Fruit fly (Drosophila melanogaster) whole organism, prepupa: Measurements from ENCODE around the gene CG3104.

Source experiments
- Blimp-1 ChIP-seq: fragments of 200-800 bp; sonication (Bioruptor generic); optimal IDR thresholded peaks from 3 replicates; lab custom pipeline; 2017; ENCODE audit warnings: missing biosample characterization, missing genetic modification characterization, mild to moderate bottlenecking, moderate library complexity, missing genetic modification reagents
- CG10669 ChIP-seq: fragments of 200-800 bp; sonication (Bioruptor generic); optimal IDR thresholded peaks from 3 replicates; lab custom pipeline; 2018; ENCODE audit warnings: missing biosample characterization, mild to moderate bottlenecking, missing genetic modification characterization, moderate library complexity
- CG11294 ChIP-seq: fragments of 200-800 bp; sonication (Bioruptor generic); IDR thresholded peaks from 2 replicates; pipeline ENCODE4 v1.3.6; 2022; ENCODE audit warnings: missing biosample characterization, missing genetic modification characterization
- CG11762 ChIP-seq: fragments of 200-800 bp; sonication (Bioruptor generic); optimal IDR thresholded peaks from 3 replicates; lab custom pipeline; 2016; ENCODE audit warnings: missing biosample characterization, missing genetic modification characterization; ENCODE audit not compliant: insufficient read depth
- CG11902 ChIP-seq: fragments of 200-800 bp; sonication (Bioruptor generic); optimal IDR thresholded peaks from 3 replicates; lab custom pipeline; 2016; ENCODE audit warnings: missing biosample characterization, missing genetic modification characterization
- CG15336 ChIP-seq: fragments of 200-800 bp; sonication (Bioruptor generic); IDR thresholded peaks from 2 replicates; pipeline ENCODE4 v1.3.6; 2022; ENCODE audit warnings: missing biosample characterization, missing genetic modification characterization
- CG1621 ChIP-seq: fragments of 200-800 bp; sonication (Bioruptor generic); optimal IDR thresholded peaks from 3 replicates; lab custom pipeline; 2018; ENCODE audit warnings: missing biosample characterization, mild to moderate bottlenecking, missing genetic modification characterization
- CG16779 ChIP-seq: fragments of 200-800 bp; sonication (Bioruptor generic); optimal IDR thresholded peaks from 3 replicates; lab custom pipeline; 2017; ENCODE audit warnings: missing biosample characterization, mild to moderate bottlenecking, missing genetic modification characterization
- CG3032 ChIP-seq: fragments of 200-800 bp; optimal IDR thresholded peaks from 2 replicates; lab custom pipeline; 2019; ENCODE audit warnings: missing biosample characterization, mild to moderate bottlenecking, missing genetic modification characterization, moderate library complexity
- CG31627 ChIP-seq: fragments of 200-800 bp; sonication (Bioruptor generic); optimal IDR thresholded peaks from 3 replicates; lab custom pipeline; 2016; ENCODE audit warnings: missing biosample characterization, missing genetic modification characterization
- CG32006 ChIP-seq: fragments of 200-800 bp; sonication (Bioruptor generic); optimal IDR thresholded peaks from 3 replicates; lab custom pipeline; 2017; ENCODE audit warnings: missing biosample characterization, mild to moderate bottlenecking, missing genetic modification characterization
- CG34406 ChIP-seq: fragments of 200-800 bp; sonication (Bioruptor generic); optimal IDR thresholded peaks from 3 replicates; lab custom pipeline; 2016; ENCODE audit warnings: missing biosample characterization, missing genetic modification characterization
- CG3919 ChIP-seq: fragments of 200-800 bp; sonication (Bioruptor generic); optimal IDR thresholded peaks from 3 replicates; lab custom pipeline; 2016; ENCODE audit warnings: missing biosample characterization, missing genetic modification characterization
- CG4318 ChIP-seq: fragments of 200-800 bp; sonication (Bioruptor generic); optimal IDR thresholded peaks from 3 replicates; lab custom pipeline; 2017; ENCODE audit warnings: missing biosample characterization, mild to moderate bottlenecking, missing genetic modification characterization
- CG6163 ChIP-seq: fragments of 200-800 bp; sonication (Bioruptor generic); IDR thresholded peaks from 3 replicates; pipeline ENCODE4 v1.3.6; 2022; ENCODE audit warnings: missing biosample characterization, missing genetic modification characterization
- CG6276 ChIP-seq: fragments of 200-800 bp; sonication (Bioruptor generic); optimal IDR thresholded peaks from 2 replicates; lab custom pipeline; 2017; ENCODE audit warnings: missing biosample characterization, mild to moderate bottlenecking, missing genetic modification characterization
- CG6792 ChIP-seq: fragments of 200-800 bp; sonication (Bioruptor generic); optimal IDR thresholded peaks from 3 replicates; lab custom pipeline; 2016; ENCODE audit warnings: missing biosample characterization, missing genetic modification characterization
- CG6854 ChIP-seq: fragments of 200-800 bp; sonication (Bioruptor generic); optimal IDR thresholded peaks from 2 replicates; lab custom pipeline; 2017; ENCODE audit warnings: missing biosample characterization, mild to moderate bottlenecking, missing genetic modification characterization
- CG7368 ChIP-seq: fragments of 200-800 bp; sonication (Bioruptor generic); optimal IDR thresholded peaks from 3 replicates; lab custom pipeline; 2016; ENCODE audit warnings: missing biosample characterization, missing genetic modification characterization
- CG8119 ChIP-seq: fragments of 200-800 bp; sonication (Bioruptor generic); IDR thresholded peaks from 3 replicates; pipeline ENCODE4 v1.3.6; 2022; ENCODE audit warnings: missing biosample characterization, missing genetic modification characterization
- CG8319 ChIP-seq: fragments of 200-800 bp; sonication (Bioruptor generic); optimal IDR thresholded peaks from 3 replicates; lab custom pipeline; 2016; ENCODE audit warnings: missing biosample characterization, missing genetic modification characterization
- CG8632 ChIP-seq: fragments of 200-800 bp; sonication (Bioruptor generic); optimal IDR thresholded peaks from 3 replicates; lab custom pipeline; 2016; ENCODE audit warnings: missing biosample characterization, missing genetic modification characterization
- CG9139 ChIP-seq: fragments of 200-800 bp; sonication (Bioruptor generic); optimal IDR thresholded peaks from 3 replicates; lab custom pipeline; 2017; ENCODE audit warnings: missing biosample characterization, mild to moderate bottlenecking, missing genetic modification characterization
- Eip75B ChIP-seq: fragments of 200-800 bp; sonication (Bioruptor generic); optimal IDR thresholded peaks from 3 replicates; lab custom pipeline; 2016; ENCODE audit warnings: missing biosample characterization, missing genetic modification characterization
- Eip78C ChIP-seq: fragments of 200-800 bp; sonication (Bioruptor generic); peaks from one replicate; lab custom pipeline; 2016; ENCODE audit warnings: missing biosample characterization, missing genetic modification characterization
- Ets96B ChIP-seq: fragments of 200-800 bp; optimal IDR thresholded peaks from 2 replicates; lab custom pipeline; 2019; ENCODE audit warnings: missing biosample characterization, mild to moderate bottlenecking, missing genetic modification characterization, moderate library complexity
- Gug ChIP-seq: fragments of 200-800 bp; sonication (Bioruptor generic); IDR thresholded peaks from 2 replicates; pipeline ENCODE4 v1.3.6; 2022; ENCODE audit warnings: missing biosample characterization, missing genetic modification characterization
- Hr38 ChIP-seq: sonication (Bioruptor generic); optimal IDR thresholded peaks from 2 replicates; lab custom pipeline; 2016; ENCODE audit warnings: missing biosample characterization, missing genetic modification characterization
- Hr39 ChIP-seq: fragments of 200-800 bp; sonication (Bioruptor generic); optimal IDR thresholded peaks from 2 replicates; lab custom pipeline; 2016; ENCODE audit warnings: missing biosample characterization, missing genetic modification characterization
- Hr4 ChIP-seq: fragments of 200-800 bp; sonication (Bioruptor generic); optimal IDR thresholded peaks from 3 replicates; lab custom pipeline; 2016; ENCODE audit warnings: missing biosample characterization, missing genetic modification characterization
- Lpt ChIP-seq: fragments of 200-800 bp; sonication (Bioruptor generic); optimal IDR thresholded peaks from 3 replicates; lab custom pipeline; 2016; ENCODE audit warnings: missing biosample characterization, missing genetic modification characterization
- Met ChIP-seq: fragments of 200-800 bp; sonication (Bioruptor generic); optimal IDR thresholded peaks from 3 replicates; lab custom pipeline; 2016; ENCODE audit warnings: missing biosample characterization, missing genetic modification characterization
- Sox102F ChIP-seq: fragments of 200-800 bp; sonication (Bioruptor generic); optimal IDR thresholded peaks from 2 replicates; lab custom pipeline; 2016; ENCODE audit warnings: missing biosample characterization, mild to moderate bottlenecking, missing genetic modification characterization
- Sox14 ChIP-seq: fragments of 200-800 bp; sonication (Bioruptor generic); optimal IDR thresholded peaks from 3 replicates; lab custom pipeline; 2016; ENCODE audit warnings: missing biosample characterization, missing genetic modification characterization
- achi ChIP-seq: fragments of 200-800 bp; sonication (Bioruptor generic); optimal IDR thresholded peaks from 3 replicates; lab custom pipeline; 2016; ENCODE audit warnings: missing biosample characterization, missing genetic modification characterization
- acj6 ChIP-seq: fragments of 200-800 bp; sonication (Bioruptor generic); optimal IDR thresholded peaks from 3 replicates; lab custom pipeline; 2016; ENCODE audit warnings: missing biosample characterization, missing genetic modification characterization
- cyc ChIP-seq: fragments of 200-800 bp; sonication (Bioruptor generic); optimal IDR thresholded peaks from 3 replicates; lab custom pipeline; 2016; ENCODE audit warnings: missing biosample characterization, missing genetic modification characterization
- dac ChIP-seq: fragments of 200-800 bp; sonication (Bioruptor generic); optimal IDR thresholded peaks from 2 replicates; lab custom pipeline; 2017; ENCODE audit warnings: missing biosample characterization, mild to moderate bottlenecking, missing genetic modification characterization
- dsx ChIP-seq: fragments of 200-800 bp; optimal IDR thresholded peaks from 3 replicates; lab custom pipeline; 2019; ENCODE audit warnings: missing biosample characterization, mild to moderate bottlenecking, missing genetic modification characterization, moderate library complexity; ENCODE audit not compliant: poor library complexity, severe bottlenecking
- eg ChIP-seq: fragments of 200-800 bp; sonication (Bioruptor generic); IDR thresholded peaks from 3 replicates; pipeline ENCODE4 v1.3.6; 2022; ENCODE audit warnings: missing biosample characterization, missing genetic modification characterization
- esn ChIP-seq: fragments of 200-800 bp; sonication (Bioruptor generic); optimal IDR thresholded peaks from 2 replicates; lab custom pipeline; 2016; ENCODE audit warnings: missing biosample characterization, mild to moderate bottlenecking, missing genetic modification characterization, moderate library complexity
- fd85E ChIP-seq: fragments of 200-800 bp; sonication (Bioruptor generic); optimal IDR thresholded peaks from 3 replicates; lab custom pipeline; 2016; ENCODE audit warnings: missing biosample characterization, missing genetic modification characterization
- lz ChIP-seq: fragments of 200-800 bp; sonication (Bioruptor generic); optimal IDR thresholded peaks from 3 replicates; lab custom pipeline; 2016; ENCODE audit warnings: missing biosample characterization, missing genetic modification characterization
- pdm3 ChIP-seq: fragments of 200-800 bp; sonication (Bioruptor generic); optimal IDR thresholded peaks from 3 replicates; lab custom pipeline; 2016; ENCODE audit warnings: missing biosample characterization, missing genetic modification characterization
- spab ChIP-seq: fragments of 200-800 bp; sonication (Bioruptor generic); optimal IDR thresholded peaks from 2 replicates; lab custom pipeline; 2017; ENCODE audit warnings: missing biosample characterization, mild to moderate bottlenecking, missing genetic modification characterization, missing genetic modification reagents
- ss ChIP-seq, 2 experiments: fragments of 200-800 bp; sonication (Bioruptor generic); optimal IDR thresholded peaks; 2 replicates in 1 of 2; 3 replicates in 1 of 2; lab custom pipeline; 2017 to 2018; ENCODE audit warnings: mild to moderate bottlenecking in 2 of 2, missing biosample characterization in 2 of 2, missing genetic modification characterization in 2 of 2, moderate library complexity in 1 of 2
- svp ChIP-seq: fragments of 200-800 bp; sonication (Bioruptor generic); peaks from one replicate; lab custom pipeline; 2016; ENCODE audit warnings: missing biosample characterization, missing genetic modification characterization
- vri ChIP-seq: fragments of 200-800 bp; sonication (Bioruptor generic); optimal IDR thresholded peaks from 3 replicates; lab custom pipeline; 2016; ENCODE audit warnings: missing biosample characterization, mild to moderate bottlenecking, missing genetic modification characterization

CG3104 gene

DNA sequence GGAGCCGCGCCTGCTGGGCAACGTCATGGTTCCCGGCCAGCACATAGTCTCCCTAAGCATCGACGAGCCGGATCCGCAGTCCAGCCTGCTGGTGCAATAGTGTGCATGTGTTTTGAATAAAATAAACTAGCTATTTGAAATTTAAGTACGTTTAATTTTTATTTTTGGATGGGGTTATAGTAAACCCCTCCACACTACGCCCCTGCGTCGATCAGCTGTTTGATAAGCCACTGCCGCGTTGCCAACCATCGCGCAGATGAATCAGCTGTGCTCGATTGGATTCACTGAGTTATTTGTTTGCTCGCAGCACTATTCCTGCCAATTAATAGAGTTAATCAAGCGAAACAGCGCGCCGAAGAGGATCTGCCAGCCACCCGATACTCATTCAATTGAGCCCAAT is 23.3 kb upstream of the CG3104 start, which contains the start of gene RabGGTb (continued):
- TF ChIP-seq Sox102F (peak; percentile 44), lz (GFP tag; lab: Kevin White, UChicago) (peak; percentile 84), CG16779 (tag; lab: Kevin White, UChicago) (no peak), CG10669 (GFP tag; lab: Kevin White, UChicago) (peak; percentile 17), cyc (peak; percentile 50), CG31627 (GFP tag; lab: Kevin White, UChicago) (peak; percentile 60), esn (GFP tag; lab: Kevin White, UChicago) (peak; percentile 65), Sox14 (GFP tag; lab: Kevin White, UChicago) (peak; percentile 57), CG6792 (GFP tag; lab: Kevin White, UChicago) (peak; percentile 39), achi (GFP tag; lab: Kevin White, UChicago) (peak; percentile 46), fd85E (GFP tag; lab: Kevin White, UChicago) (no peak), svp (GFP tag; lab: Kevin White, UChicago) (peak; percentile 80), CG11294 (GFP tag; lab: Robert Waterston, UW) (peak; percentile 33; the same call in 1 of the 2 replicates), CG3919 (GFP tag; lab: Kevin White, UChicago) (peak; percentile 57), Hr38 (no peak), CG9139 (no peak), CG6163 (GFP tag; lab: Robert Waterston, UW) (peak; percentile 86), CG3032 (tag; lab: Kevin White, UChicago) (peak; percentile 51), CG8632 (GFP tag; lab: Kevin White, UChicago) (no peak)

DNA sequence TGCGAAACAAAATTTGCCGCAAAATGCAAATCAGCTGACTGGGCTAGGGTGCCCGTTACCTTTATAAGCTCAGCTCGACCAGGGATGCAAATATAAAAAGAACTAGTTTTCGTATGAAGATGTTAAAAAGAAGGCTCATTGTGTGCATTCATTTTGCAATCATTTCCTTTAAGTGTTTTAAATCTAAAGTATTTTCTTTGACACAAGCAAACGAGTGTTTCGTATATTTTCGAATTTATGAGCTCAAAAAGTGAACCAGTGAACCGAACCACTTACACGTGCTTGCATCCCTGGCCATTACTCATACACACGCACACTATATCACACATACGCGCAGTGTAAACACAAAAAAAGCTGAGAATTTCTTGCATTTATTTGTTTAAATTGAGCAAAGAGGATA is 22.6 kb upstream of the CG3104 start, which contains the start of the genes Prx6a and Sbat:
Gene Prx6a, minus strand, starts transcription at position 45 of the 400 bp plus-strand sequence.
Gene Sbat, plus strand, starts transcription at position 157 of the 400 bp plus-strand sequence.
- TF ChIP-seq dsx (GFP tag; lab: Kevin White, UChicago), result peak; percentile 55
- TF ChIP-seq Eip78C (GFP tag; lab: Kevin White, UChicago), result peak; percentile 76
- no peak for TF ChIP-seq CG9139
- TF ChIP-seq Gug (GFP tag; lab: Robert Waterston, UW), result peak; percentile 63
- no peak for TF ChIP-seq CG16779 (tag; lab: Kevin White, UChicago)
- peak; percentile 54 for TF ChIP-seq CG10669 (GFP tag; lab: Kevin White, UChicago)
- TF ChIP-seq CG6854 (GFP tag; lab: Kevin White, UChicago), result no peak
- peak; percentile 74 for TF ChIP-seq Hr39 (GFP tag; lab: Kevin White, UChicago)
- TF ChIP-seq CG1621 (tag; lab: Kevin White, UChicago), result peak; percentile 58
- TF ChIP-seq CG8119 (GFP tag; lab: Robert Waterston, UW), result no peak
- TF ChIP-seq Eip75B (GFP tag; lab: Kevin White, UChicago), result peak; percentile 78
- peak; percentile 73 for TF ChIP-seq Sox14 (GFP tag; lab: Kevin White, UChicago)
- TF ChIP-seq pdm3 (GFP tag; lab: Kevin White, UChicago), result peak; percentile 69
- TF ChIP-seq Ets96B, result peak; percentile 65
- no peak for TF ChIP-seq CG11762
- peak; percentile 53 for TF ChIP-seq CG7368 (GFP tag; lab: Kevin White, UChicago)
- no peak for TF ChIP-seq spab (GFP tag; lab: Kevin White, UChicago)
- peak; percentile 51 for TF ChIP-seq CG6792 (GFP tag; lab: Kevin White, UChicago)
- peak; percentile 51 for TF ChIP-seq Sox102F
- peak; percentile 15 for TF ChIP-seq CG8319 (GFP tag; lab: Kevin White, UChicago)
- peak; percentile 74 for TF ChIP-seq acj6 (GFP tag; lab: Kevin White, UChicago)
- peak; percentile 31 for TF ChIP-seq achi (GFP tag; lab: Kevin White, UChicago)
- TF ChIP-seq CG15336 (GFP tag; lab: Robert Waterston, UW), result no peak
- no peak for TF ChIP-seq CG4318 (GFP tag; lab: Kevin White, UChicago)
- TF ChIP-seq dac (GFP tag; lab: Kevin White, UChicago), result peak; percentile 24
- peak; percentile 78 for TF ChIP-seq CG31627 (GFP tag; lab: Kevin White, UChicago)
- TF ChIP-seq CG32006 (GFP tag; lab: Kevin White, UChicago), result peak; percentile 51
- TF ChIP-seq CG8632 (GFP tag; lab: Kevin White, UChicago), result peak; percentile 22
- peak in 1 of 2 experiments; percentile 70 for TF ChIP-seq ss (GFP tag; optimal IDR thresholded peaks at IDR 0.05; lab: Kevin White, UChicago)
- TF ChIP-seq CG34406 (GFP tag; lab: Kevin White, UChicago), result peak; percentile 24
- TF ChIP-seq CG3032 (tag; lab: Kevin White, UChicago), result peak; percentile 76
- TF ChIP-seq Lpt (GFP tag; lab: Kevin White, UChicago), result no peak
- peak; percentile 72 for TF ChIP-seq esn (GFP tag; lab: Kevin White, UChicago)
- TF ChIP-seq Blimp-1 (GFP tag; lab: Kevin White, UChicago), result peak; percentile 2
- no peak for TF ChIP-seq CG6163 (GFP tag; lab: Robert Waterston, UW)
- peak; percentile 44; the same call in 1 of the 3 replicates for TF ChIP-seq eg (GFP tag; lab: Robert Waterston, UW)
- TF ChIP-seq cyc, result peak; percentile 77
- peak; percentile 56 for TF ChIP-seq CG11902
- peak; percentile 2 for TF ChIP-seq vri (GFP tag; lab: Kevin White, UChicago)
- TF ChIP-seq Hr4 (GFP tag; lab: Kevin White, UChicago), result peak; percentile 70
- TF ChIP-seq CG6276, result no peak
- peak; percentile 53 for TF ChIP-seq Met (GFP tag; lab: Kevin White, UChicago)
